Fruit fly (Drosophila melanogaster): ENCODE measurements around the gene Tbcd.

Gene Tbcd

dm6 chr2L:2191404-2191803 lies 44.1 kb downstream of the Tbcd start:
- no peak for TF ChIP-seq CG8478 (optimal IDR thresholded peaks at IDR 0.05)
- TF ChIP-seq CTCF (optimal IDR thresholded peaks at IDR 0.05): no peak

dm6 chr2L:2192123-2192601 lies 44.8 kb downstream of the Tbcd start, which contains the start of gene CG10874:
TSS of gene CG10874 (minus strand) at chr2L:2192386.
- TF ChIP-seq CG8478 (optimal IDR thresholded peaks at IDR 0.05): no peak
- no peak for TF ChIP-seq CTCF (optimal IDR thresholded peaks at IDR 0.05)

dm6 chr2L:2193357-2193780 lies 46.1 kb downstream of the Tbcd start:
- peak in 1 of 2 experiments; percentile 10 for TF ChIP-seq CTCF (optimal IDR thresholded peaks at IDR 0.05)
- TF ChIP-seq CG8478 (optimal IDR thresholded peaks at IDR 0.05): no peak

- no peak for TF ChIP-seq CTCF (optimal IDR thresholded peaks at IDR 0.05)
- TF ChIP-seq CG8478 (optimal IDR thresholded peaks at IDR 0.05): no peak
Measured at dm6 chr2L:2194305-2194828, 47.0 kb downstream of the Tbcd start.

- peak; percentile 51 to 54 for TF ChIP-seq CTCF (optimal IDR thresholded peaks at IDR 0.05)
- no peak for TF ChIP-seq CG8478 (optimal IDR thresholded peaks at IDR 0.05)
Measured at dm6 chr2L:2195328-2195727, 48.0 kb downstream of the Tbcd start.

dm6 chr2L:2196590-2197474 lies 49.5 kb downstream of the Tbcd start:
- TF ChIP-seq CG8478 (optimal IDR thresholded peaks at IDR 0.05) (no peak), CTCF (optimal IDR thresholded peaks at IDR 0.05) (no peak)

- TF ChIP-seq CG8478 (optimal IDR thresholded peaks at IDR 0.05) (no peak), CTCF (optimal IDR thresholded peaks at IDR 0.05) (no peak)
Measured at dm6 chr2L:2197475-2198118, 50.3 kb downstream of the Tbcd start, which contains the start of gene COX7AL2. TSS of gene COX7AL2 (minus strand) at chr2L:2197912.

dm6 chr2L:2198119-2198494 lies 50.8 kb downstream of the Tbcd start:
- TF ChIP-seq CTCF (optimal IDR thresholded peaks at IDR 0.05) (no peak), CG8478 (optimal IDR thresholded peaks at IDR 0.05) (no peak)

- no peak for TF ChIP-seq CTCF (optimal IDR thresholded peaks at IDR 0.05)
- TF ChIP-seq CG8478 (optimal IDR thresholded peaks at IDR 0.05): peak; percentile 31
Measured at dm6 chr2L:2198613-2199432, 51.5 kb downstream of the Tbcd start.

- TF ChIP-seq CTCF (optimal IDR thresholded peaks at IDR 0.05) (no peak), CG8478 (optimal IDR thresholded peaks at IDR 0.05) (no peak)
Measured at dm6 chr2L:2199433-2199796, 52.1 kb downstream of the Tbcd start.

dm6 chr2L:2200136-2201036 lies 53.1 kb downstream of the Tbcd start:
- TF ChIP-seq CG8478 (optimal IDR thresholded peaks at IDR 0.05) (no peak), CTCF (optimal IDR thresholded peaks at IDR 0.05) (no peak)

- no peak for TF ChIP-seq CTCF (optimal IDR thresholded peaks at IDR 0.05)
- no peak for TF ChIP-seq CG8478 (optimal IDR thresholded peaks at IDR 0.05)
Measured at dm6 chr2L:2201107-2201561, 53.8 kb downstream of the Tbcd start.
